Fruit fly (Drosophila melanogaster) whole organism, embryonic: ENCODE results near the gene ct.

Experiments used
- Bdp1 ChIP-seq: fragments of 200-800 bp; sonication (Bioruptor generic); optimal IDR thresholded peaks from 3 replicates; lab custom pipeline; 2016; ENCODE audit warnings: missing biosample characterization, missing genetic modification characterization
- CG11456 ChIP-seq: fragments of 200-800 bp; sonication (Bioruptor generic); IDR thresholded peaks from 3 replicates; pipeline ENCODE4 v1.3.6; 2022; ENCODE audit warnings: missing biosample characterization, missing genetic modification characterization
- CG12391 ChIP-seq: fragments of 200-800 bp; sonication (Bioruptor generic); optimal IDR thresholded peaks from 3 replicates; lab custom pipeline; 2018; ENCODE audit warnings: missing biosample characterization, mild to moderate bottlenecking, missing genetic modification characterization, moderate library complexity
- CG14710 ChIP-seq: fragments of 200-800 bp; sonication (Bioruptor generic); optimal IDR thresholded peaks from 3 replicates; lab custom pipeline; 2019; ENCODE audit warnings: missing biosample characterization, mild to moderate bottlenecking, missing genetic modification characterization, moderate library complexity
- CG14860 ChIP-seq: fragments of 200-800 bp; sonication (Bioruptor generic); IDR thresholded peaks from 3 replicates; pipeline ENCODE4 v1.3.6; 2022; ENCODE audit warnings: missing biosample characterization, missing genetic modification characterization; ENCODE audit not compliant: partially characterized antibody
- CG16815 ChIP-seq: fragments of 200-800 bp; sonication (Bioruptor generic); optimal IDR thresholded peaks from 3 replicates; lab custom pipeline; 2017; ENCODE audit warnings: missing biosample characterization, mild to moderate bottlenecking, missing genetic modification characterization
- CG17802 ChIP-seq: fragments of 200-800 bp; sonication (Bioruptor generic); optimal IDR thresholded peaks from 2 replicates; lab custom pipeline; 2018; ENCODE audit warnings: missing biosample characterization, mild to moderate bottlenecking, missing genetic modification characterization, moderate library complexity
- CG18476 ChIP-seq: fragments of 200-800 bp; sonication (Bioruptor generic); optimal IDR thresholded peaks from 2 replicates; lab custom pipeline; 2016; ENCODE audit warnings: missing biosample characterization, mild to moderate bottlenecking, missing genetic modification characterization
- CG2129 ChIP-seq: fragments of 200-800 bp; sonication (Bioruptor generic); IDR thresholded peaks from 2 replicates; pipeline ENCODE4 v1.3.6; 2022; ENCODE audit warnings: missing biosample characterization, missing genetic modification characterization; ENCODE audit not compliant: partially characterized antibody
- CG2202 ChIP-seq: fragments of 200-800 bp; sonication (Bioruptor generic); optimal IDR thresholded peaks from 2 replicates; lab custom pipeline; 2018; ENCODE audit warnings: missing biosample characterization, mild to moderate bottlenecking, missing genetic modification characterization
- CG34224 ChIP-seq: fragments of 200-800 bp; sonication (Bioruptor generic); IDR thresholded peaks from 3 replicates; pipeline ENCODE4 v1.3.6; 2022; ENCODE audit warnings: missing biosample characterization, missing genetic modification characterization; ENCODE audit not compliant: partially characterized antibody
- CG3726 ChIP-seq: fragments of 200-800 bp; sonication (Bioruptor generic); IDR thresholded peaks from 3 replicates; pipeline ENCODE4, ENCODE4 v1.3.6; 2022; ENCODE audit warnings: missing biosample characterization, missing genetic modification characterization
- CG3847 ChIP-seq: fragments of 200-800 bp; sonication (Bioruptor generic); IDR thresholded peaks from 2 replicates; pipeline ENCODE4 v1.3.6; 2022; ENCODE audit warnings: missing biosample characterization, missing genetic modification characterization
- CG3995 ChIP-seq: fragments of 200-800 bp; sonication (Bioruptor generic); optimal IDR thresholded peaks from 3 replicates; lab custom pipeline; 2016; ENCODE audit warnings: missing biosample characterization, missing genetic modification characterization
- CG4707 ChIP-seq: fragments of 200-800 bp; sonication (Bioruptor generic); optimal IDR thresholded peaks from 2 replicates; lab custom pipeline; 2018; ENCODE audit warnings: missing biosample characterization, mild to moderate bottlenecking, missing genetic modification characterization, moderate library complexity
- CG4730 ChIP-seq: fragments of 200-800 bp; sonication (Bioruptor generic); IDR thresholded peaks from 2 replicates; pipeline ENCODE4 v1.3.6; 2022; ENCODE audit warnings: missing biosample characterization, missing genetic modification characterization
- CG4820 ChIP-seq: fragments of 200-800 bp; sonication (Bioruptor generic); optimal IDR thresholded peaks from 3 replicates; lab custom pipeline; 2016; ENCODE audit warnings: missing biosample characterization, missing genetic modification characterization
- CG6175 ChIP-seq: fragments of 200-800 bp; sonication (Bioruptor generic); IDR thresholded peaks from 3 replicates; pipeline ENCODE4 v1.3.6; 2022; ENCODE audit warnings: missing biosample characterization, missing genetic modification characterization
- CG6654 ChIP-seq: fragments of 200-800 bp; sonication (Bioruptor generic); optimal IDR thresholded peaks from 2 replicates; lab custom pipeline; 2017; ENCODE audit warnings: missing biosample characterization, mild to moderate bottlenecking, missing genetic modification characterization
- CG8924 ChIP-seq: fragments of 200-800 bp; optimal IDR thresholded peaks from 3 replicates; lab custom pipeline; 2019; ENCODE audit warnings: missing biosample characterization, mild to moderate bottlenecking, missing genetic modification characterization, moderate library complexity
- CTCF ChIP-seq: fragments of 200-800 bp; sonication (Bioruptor generic); optimal IDR thresholded peaks from 2 replicates; lab custom pipeline; 2017; ENCODE audit warnings: missing biosample characterization, mild to moderate bottlenecking, missing genetic modification characterization, moderate library complexity
- E2f2 ChIP-seq: fragments of 200-800 bp; sonication (Bioruptor generic); IDR thresholded peaks from 2 replicates; pipeline ENCODE4 v1.3.6; 2022; ENCODE audit warnings: missing biosample characterization, missing genetic modification characterization
- Ets65A ChIP-seq: fragments of 200-800 bp; sonication (Bioruptor generic); peaks from one replicate; lab custom pipeline; 2016; ENCODE audit warnings: missing biosample characterization, missing genetic modification characterization
- Meics ChIP-seq: fragments of 200-800 bp; sonication (Bioruptor generic); optimal IDR thresholded peaks from 2 replicates; lab custom pipeline; 2017; ENCODE audit warnings: missing biosample characterization, mild to moderate bottlenecking, missing genetic modification characterization
- Mes4 ChIP-seq: fragments of 200-800 bp; sonication (Bioruptor generic); optimal IDR thresholded peaks from 2 replicates; lab custom pipeline; 2016; ENCODE audit warnings: missing biosample characterization, missing genetic modification characterization
- Nf-YA ChIP-seq: fragments of 200-800 bp; sonication (Bioruptor generic); IDR thresholded peaks from 2 replicates; pipeline ENCODE4 v1.3.6; 2022; ENCODE audit warnings: missing biosample characterization, missing genetic modification characterization
- Nf-YC ChIP-seq: fragments of 200-800 bp; optimal IDR thresholded peaks from 3 replicates; lab custom pipeline; 2019; ENCODE audit warnings: missing biosample characterization, mild to moderate bottlenecking, missing genetic modification characterization, moderate library complexity
- Taf1 ChIP-seq: fragments of 200-800 bp; sonication (Bioruptor generic); IDR thresholded peaks from 2 replicates; pipeline ENCODE4 v1.3.6; 2022; ENCODE audit warnings: missing biosample characterization, missing genetic modification characterization
- Usf ChIP-seq: fragments of 200-800 bp; sonication (Bioruptor generic); optimal IDR thresholded peaks from 2 replicates; lab custom pipeline; 2017; ENCODE audit warnings: missing genotype, missing biosample characterization, missing genetic modification characterization
- ara ChIP-seq: fragments of 200-800 bp; sonication (Bioruptor generic); IDR thresholded peaks from 2 replicates; pipeline ENCODE4 v1.3.6; 2022; ENCODE audit warnings: missing biosample characterization, missing genetic modification characterization
- bbx ChIP-seq: fragments of 200-800 bp; sonication (Bioruptor generic); IDR thresholded peaks from 2 replicates; pipeline ENCODE4 v1.3.6; 2022; ENCODE audit warnings: missing biosample characterization, missing genetic modification characterization; ENCODE audit not compliant: partially characterized antibody
- chinmo ChIP-seq: fragments of 200-800 bp; sonication (Bioruptor generic); IDR thresholded peaks from 4 replicates; pipeline ENCODE4 v1.3.6; 2022; ENCODE audit warnings: missing biosample characterization, missing genetic modification characterization; ENCODE audit not compliant: partially characterized antibody
- fd3F ChIP-seq: fragments of 200-800 bp; sonication (Bioruptor generic); optimal IDR thresholded peaks from 2 replicates; lab custom pipeline; 2018; ENCODE audit warnings: missing biosample characterization, mild to moderate bottlenecking, missing genetic modification characterization, moderate library complexity
- fd96Cb ChIP-seq: fragments of 200-800 bp; sonication (Bioruptor generic); optimal IDR thresholded peaks from 2 replicates; lab custom pipeline; 2018; ENCODE audit warnings: missing biosample characterization, mild to moderate bottlenecking, missing genetic modification characterization, moderate library complexity
- gcm2 ChIP-seq: fragments of 200-800 bp; sonication (Bioruptor generic); optimal IDR thresholded peaks from 2 replicates; lab custom pipeline; 2016; ENCODE audit warnings: missing biosample characterization, missing genetic modification characterization
- gt ChIP-seq: fragments of 200-800 bp; sonication (Bioruptor generic); IDR thresholded peaks from 2 replicates; pipeline ENCODE4 v1.3.6; 2022; ENCODE audit warnings: missing biosample characterization, missing genetic modification characterization
- her ChIP-seq: fragments of 200-800 bp; sonication (Bioruptor generic); optimal IDR thresholded peaks from 2 replicates; lab custom pipeline; 2016; ENCODE audit warnings: missing biosample characterization, missing genetic modification characterization
- hkb ChIP-seq, 2 experiments: fragments of 200-800 bp in 1 of 2; fragments of >200 bp in 1 of 2; sonication (Bioruptor generic) in 1 of 2; IDR thresholded peaks in 1 of 2; optimal IDR thresholded peaks in 1 of 2; 2 replicates each; pipeline versions ENCODE4 v1.3.6 to Lab custom; 2017 to 2022; ENCODE audit warnings: missing biosample characterization in 1 of 2, missing genetic modification characterization in 1 of 2
- jigr1 ChIP-seq: fragments of 200-800 bp; sonication (Bioruptor generic); IDR thresholded peaks from 3 replicates; pipeline ENCODE4 v1.3.6; 2022; ENCODE audit warnings: missing biosample characterization, missing genetic modification characterization
- kni ChIP-seq: fragments of 200-800 bp; sonication (Bioruptor generic); optimal IDR thresholded peaks from 3 replicates; lab custom pipeline; 2017; ENCODE audit warnings: mild to moderate bottlenecking, missing biosample characterization, missing genetic modification reagents, missing genetic modification characterization
- mam ChIP-seq: fragments of 200-800 bp; sonication (Bioruptor generic); optimal IDR thresholded peaks from 3 replicates; lab custom pipeline; 2016; ENCODE audit warnings: missing biosample characterization, missing genetic modification characterization
- otp ChIP-seq: fragments of 200-800 bp; sonication (Bioruptor generic); IDR thresholded peaks from 3 replicates; pipeline ENCODE4, ENCODE4 v1.3.6; 2022; ENCODE audit warnings: missing biosample characterization, missing genetic modification characterization
- prd ChIP-seq, 3 experiments: fragments of >200 bp in 2 of 3; fragments of 200-800 bp in 1 of 3; sonication (Bioruptor generic) in 1 of 3; optimal IDR thresholded peaks in 2 of 3; IDR thresholded peaks in 1 of 3; 2 replicates in 2 of 3; 3 replicates in 1 of 3; pipeline versions ENCODE4 v1.3.6 to Lab custom; 2017 to 2022; ENCODE audit warnings: missing biosample characterization in 1 of 3, missing genetic modification characterization in 1 of 3
- psq ChIP-seq: fragments of 200-800 bp; sonication (Bioruptor generic); optimal IDR thresholded peaks from 2 replicates; lab custom pipeline; 2017; ENCODE audit warnings: missing biosample characterization, missing genetic modification characterization
- repo ChIP-seq: fragments of 200-800 bp; sonication (Bioruptor generic); optimal IDR thresholded peaks from 2 replicates; lab custom pipeline; 2016; ENCODE audit warnings: missing biosample characterization, missing genetic modification characterization
- scrt ChIP-seq: fragments of 200-800 bp; sonication (Bioruptor generic); optimal IDR thresholded peaks from 2 replicates; lab custom pipeline; 2018; ENCODE audit warnings: missing biosample characterization, mild to moderate bottlenecking, missing genetic modification characterization, moderate library complexity
- sens-2 ChIP-seq: fragments of 200-800 bp; sonication (Bioruptor generic); IDR thresholded peaks from 2 replicates; pipeline ENCODE4 v1.3.6; 2022; ENCODE audit warnings: missing biosample characterization, missing genetic modification characterization
- so ChIP-seq: fragments of 200-800 bp; sonication (Bioruptor generic); IDR thresholded peaks from 3 replicates; pipeline ENCODE4 v1.3.6; 2022; ENCODE audit warnings: missing biosample characterization, missing genetic modification characterization
- tll ChIP-seq, 2 experiments: fragments of 200-800 bp in 1 of 2; fragments of >200 bp in 1 of 2; sonication (Bioruptor generic) in 1 of 2; optimal IDR thresholded peaks; 2 replicates each; lab custom pipeline; 2017 to 2019; ENCODE audit warnings: missing biosample characterization in 2 of 2, missing genetic modification characterization in 2 of 2, mild to moderate bottlenecking in 1 of 2, moderate library complexity in 1 of 2

The ct gene

dm6 chrX:7710439-7711154, 102.4 kb downstream of the ct start (continued):
- TF ChIP-seq E2f2 (peak; percentile 95), CG2202 (tag; lab: Kevin White, UChicago) (no peak), prd (optimal IDR thresholded peaks at IDR 0.05; lab: Kevin White, UChicago) (no peak), prd (GFP tag; IDR thresholded peaks at IDR 0.05; lab: Robert Waterston, UW) (peak; percentile 41; the same call in 2 of the 3 replicates), CTCF (peak; percentile 99), bbx (GFP tag; lab: Robert Waterston, UW) (no peak), Usf (GFP tag; lab: Kevin White, UChicago) (no peak), sens-2 (GFP tag; lab: Robert Waterston, UW) (no peak), fd3F (GFP tag; lab: Kevin White, UChicago) (no peak), CG34224 (GFP tag; lab: Robert Waterston, UW) (peak; percentile 38; the same call in 1 of the 3 replicates), chinmo (peak; percentile 75; the same call in 2 of the 4 replicates), Nf-YC (tag; lab: Kevin White, UChicago) (no peak), CG4820 (GFP tag; lab: Kevin White, UChicago) (no peak), hkb (optimal IDR thresholded peaks at IDR 0.05; lab: Kevin White, UChicago) (no peak), hkb (GFP tag; IDR thresholded peaks at IDR 0.05; lab: Robert Waterston, UW) (no peak), CG11456 (GFP tag; lab: Robert Waterston, UW) (peak; percentile 74; the same call in 2 of the 3 replicates), CG14710 (tag; lab: Kevin White, UChicago) (peak; percentile 53), CG4707 (GFP tag; lab: Kevin White, UChicago) (no peak), CG6175 (GFP tag; lab: Robert Waterston, UW) (no peak), CG3995 (no peak), Ets65A (GFP tag; lab: Kevin White, UChicago) (peak; percentile 67), CG12391 (tag; lab: Kevin White, UChicago) (no peak), Bdp1 (GFP tag; lab: Kevin White, UChicago) (no peak), ara (GFP tag; lab: Robert Waterston, UW) (no peak), her (GFP tag; lab: Kevin White, UChicago) (no peak), Meics (GFP tag; lab: Kevin White, UChicago) (no peak), CG3847 (GFP tag; lab: Robert Waterston, UW) (peak; percentile 25), Nf-YA (GFP tag; lab: Robert Waterston, UW) (no peak), CG8924 (tag; lab: Kevin White, UChicago) (no peak), psq (GFP tag; lab: Kevin White, UChicago) (no peak), Taf1 (GFP tag; lab: Robert Waterston, UW) (no peak), CG16815 (GFP tag; lab: Kevin White, UChicago) (no peak), so (no peak), repo (GFP tag; lab: Kevin White, UChicago) (no peak), tll (GFP tag; optimal IDR thresholded peaks at IDR 0.05; lab: Kevin White, UChicago) (no peak), CG3726 (no peak), fd96Cb (tag; lab: Kevin White, UChicago) (no peak), CG2129 (GFP tag; lab: Robert Waterston, UW) (no peak), Mes4 (GFP tag; lab: Kevin White, UChicago) (no peak), mam (peak; percentile 9), CG4730 (no peak), CG6654 (GFP tag; lab: Kevin White, UChicago) (no peak), CG18476 (GFP tag; lab: Kevin White, UChicago) (no peak), jigr1 (GFP tag; lab: Robert Waterston, UW) (no peak), CG14860 (no peak), CG17802 (tag; lab: Kevin White, UChicago) (no peak), gt (GFP tag; lab: Robert Waterston, UW) (no peak), scrt (no peak), gcm2 (GFP tag; lab: Kevin White, UChicago) (no peak), kni (GFP tag; lab: Kevin White, UChicago) (no peak), otp (0 out of 3 replicates have a peak, but pooled peaks have one; percentile 46)
